Worm (Caenorhabditis elegans) whole organism, mixed stage, embryonic: ENCODE measurements around the gene str-227.

Source experiments
- M03D4.4 ChIP-seq: sonication (generic microtip); optimal IDR thresholded peaks from 2 replicates; lab custom pipeline; 2017; ENCODE audit warnings: mild to moderate bottlenecking, missing genetic modification characterization, missing compliant biosample characterization
- bed-3 ChIP-seq: fragments of 200-800 bp; sonication (Bioruptor generic); optimal IDR thresholded peaks from 3 replicates; lab custom pipeline; 2018; ENCODE audit warnings: mild to moderate bottlenecking, missing genetic modification characterization, moderate library complexity, missing compliant biosample characterization
- blmp-1 ChIP-seq: fragments of 150-350 bp; optimal IDR thresholded peaks from 2 replicates; lab custom pipeline; 2014; ENCODE audit warnings: missing biosample characterization, missing genetic modification characterization
- ceh-39 ChIP-seq: fragments of 150-350 bp; optimal IDR thresholded peaks from 2 replicates; lab custom pipeline; 2014; ENCODE audit warnings: missing biosample characterization, missing genetic modification characterization
- ces-1 ChIP-seq: fragments of 150-350 bp; optimal IDR thresholded peaks from 2 replicates; lab custom pipeline; 2014; ENCODE audit warnings: missing biosample characterization, missing genetic modification reagents, missing genetic modification characterization
- cnd-1 ChIP-seq: fragments of 200-800 bp; sonication (Bioruptor generic); optimal IDR thresholded peaks from 2 replicates; lab custom pipeline; 2018; ENCODE audit warnings: mild to moderate bottlenecking, missing genetic modification characterization, missing compliant biosample characterization
- drap-1 ChIP-seq: fragments of 200-800 bp; sonication (Bioruptor generic); optimal IDR thresholded peaks from 3 replicates; lab custom pipeline; 2018; ENCODE audit warnings: mild to moderate bottlenecking, missing genetic modification characterization, missing compliant biosample characterization
- elt-1 ChIP-seq: sonication (generic microtip); optimal IDR thresholded peaks from 2 replicates; lab custom pipeline; 2017; ENCODE audit warnings: missing genetic modification characterization, mild to moderate bottlenecking, missing compliant biosample characterization, antibody characterized with exemption, moderate library complexity, borderline replicate concordance; ENCODE audit not compliant: insufficient read depth
- ham-2 ChIP-seq: fragments of 200-800 bp; sonication (Bioruptor generic); optimal IDR thresholded peaks from 2 replicates; lab custom pipeline; 2018; ENCODE audit warnings: mild to moderate bottlenecking, missing genetic modification characterization, missing compliant biosample characterization
- hlh-1 ChIP-seq: fragments of 150-350 bp; optimal IDR thresholded peaks from 2 replicates; lab custom pipeline; 2014; ENCODE audit warnings: missing biosample characterization, missing genetic modification reagents, missing genetic modification characterization
- lin-32 ChIP-seq: fragments of 200-800 bp; sonication (Bioruptor generic); optimal IDR thresholded peaks from 2 replicates; lab custom pipeline; 2018; ENCODE audit warnings: mild to moderate bottlenecking, missing genetic modification characterization, missing compliant biosample characterization
- mab-5 ChIP-seq: fragments of 150-350 bp; optimal IDR thresholded peaks from 2 replicates; lab custom pipeline; 2014; ENCODE audit warnings: missing biosample characterization, missing genetic modification characterization
- mep-1 ChIP-seq: fragments of 150-350 bp; optimal IDR thresholded peaks from 2 replicates; lab custom pipeline; 2017; ENCODE audit warnings: missing biosample characterization, missing genetic modification reagents, missing genetic modification characterization, inconsistent platforms
- mls-2 ChIP-seq: sonication (generic microtip); optimal IDR thresholded peaks from 2 replicates; lab custom pipeline; 2016; ENCODE audit warnings: mild to moderate bottlenecking, missing genetic modification characterization, moderate library complexity, missing compliant biosample characterization
- nhr-12 ChIP-seq: fragments of 150-350 bp; optimal IDR thresholded peaks from 2 replicates; lab custom pipeline; 2014; ENCODE audit warnings: missing biosample characterization, missing genetic modification characterization
- nhr-2 ChIP-seq: fragments of 150-350 bp; optimal IDR thresholded peaks from 2 replicates; lab custom pipeline; 2014; ENCODE audit warnings: missing biosample characterization, missing genetic modification characterization
- nhr-237 ChIP-seq: fragments of 150-350 bp; optimal IDR thresholded peaks from 2 replicates; lab custom pipeline; 2014; ENCODE audit warnings: missing biosample characterization, missing genetic modification characterization
- nhr-28 ChIP-seq: fragments of 150-350 bp; optimal IDR thresholded peaks from 2 replicates; lab custom pipeline; 2014; ENCODE audit warnings: missing biosample characterization, missing genetic modification characterization
- nhr-76 ChIP-seq: sonication (generic microtip); optimal IDR thresholded peaks from 2 replicates; lab custom pipeline; 2017; ENCODE audit warnings: missing biosample characterization, missing genetic modification characterization
- pha-4 ChIP-seq: fragments of 150-350 bp; optimal IDR thresholded peaks from 2 replicates; lab custom pipeline; 2018; ENCODE audit warnings: missing biosample characterization, missing genetic modification reagents, missing genetic modification characterization
- sem-2 ChIP-seq: fragments of 200-800 bp; sonication (Bioruptor generic); optimal IDR thresholded peaks from 2 replicates; lab custom pipeline; 2018; ENCODE audit warnings: mild to moderate bottlenecking, missing genetic modification characterization, missing compliant biosample characterization
- snpc-4 ChIP-seq: fragments of 150-350 bp; optimal IDR thresholded peaks from 2 replicates; lab custom pipeline; 2014; ENCODE audit warnings: missing biosample characterization, missing genetic modification characterization
- sptf-1 ChIP-seq: sonication (generic microtip); optimal IDR thresholded peaks from 2 replicates; lab custom pipeline; 2017; ENCODE audit warnings: mild to moderate bottlenecking, missing genetic modification characterization, moderate library complexity, missing compliant biosample characterization
- tbx-8 ChIP-seq: fragments of 200-800 bp; sonication (Bioruptor generic); optimal IDR thresholded peaks from 2 replicates; lab custom pipeline; 2018; ENCODE audit warnings: mild to moderate bottlenecking, missing genetic modification characterization, moderate library complexity, missing compliant biosample characterization
- unc-120 ChIP-seq: sonication (generic microtip); optimal IDR thresholded peaks from 2 replicates; lab custom pipeline; 2017; ENCODE audit warnings: missing genetic modification characterization, missing compliant biosample characterization; ENCODE audit not compliant: poor library complexity, severe bottlenecking
- unc-39 ChIP-seq: fragments of 150-350 bp; optimal IDR thresholded peaks from 2 replicates; lab custom pipeline; 2014; ENCODE audit warnings: missing biosample characterization, missing genetic modification characterization
- unc-62 ChIP-seq: fragments of 150-350 bp; optimal IDR thresholded peaks from 2 replicates; lab custom pipeline; 2014; ENCODE audit warnings: missing biosample characterization, missing genetic modification reagents, missing genetic modification characterization
- zip-8 ChIP-seq: fragments of 150-350 bp; optimal IDR thresholded peaks from 2 replicates; lab custom pipeline; 2014; ENCODE audit warnings: missing biosample characterization, missing genetic modification characterization
- ztf-11 ChIP-seq: fragments of 150-350 bp; optimal IDR thresholded peaks from 2 replicates; lab custom pipeline; 2014; ENCODE audit warnings: missing biosample characterization, missing genetic modification characterization

str-227 gene

ce11 chrV:3477496-3477895, 40.5 kb upstream of the str-227 start, which contains the start of gene srbc-31:
srbc-31 (minus strand) TSS chrV:3477596.
- TF ChIP-seq mls-2 (tag; lab: Kevin White, UChicago) (no peak), unc-39 (tag; lab: Kevin White, UChicago) (no peak), unc-62 (GFP tag; lab: Kevin White, UChicago) (no peak), mab-5 (tag; lab: Kevin White, UChicago) (no peak), ham-2 (GFP tag; lab: Kevin White, UChicago) (no peak), elt-1 (tag; lab: Kevin White, UChicago) (no peak), zip-8 (tag; lab: Kevin White, UChicago) (no peak), bed-3 (GFP tag; lab: Kevin White, UChicago) (no peak), M03D4.4 (tag; lab: Kevin White, UChicago) (no peak), nhr-12 (no peak), nhr-2 (tag; lab: Kevin White, UChicago) (no peak)

- TF ChIP-seq nhr-76 (tag; lab: Kevin White, UChicago): no peak
- TF ChIP-seq elt-1 (tag; lab: Kevin White, UChicago): no peak
- no peak for TF ChIP-seq nhr-28 (tag; lab: Kevin White, UChicago)
- no peak for TF ChIP-seq snpc-4 (tag; lab: Kevin White, UChicago)
- no peak for TF ChIP-seq nhr-12
- no peak for TF ChIP-seq cnd-1 (tag; lab: Kevin White, UChicago)
- no peak for TF ChIP-seq lin-32 (GFP tag; lab: Kevin White, UChicago)
- TF ChIP-seq zip-8 (tag; lab: Kevin White, UChicago): no peak
- no peak for TF ChIP-seq sem-2 (GFP tag; lab: Kevin White, UChicago)
- no peak for TF ChIP-seq sptf-1 (tag; lab: Kevin White, UChicago)
- no peak for TF ChIP-seq ham-2 (GFP tag; lab: Kevin White, UChicago)
These were observed 37.6 kb upstream of the str-227 start, which contains the start of gene srbc-30 for ce11 chrV:3480346-3480745. srbc-30 (minus strand) TSS chrV:3480446.

- no peak for TF ChIP-seq lin-32 (GFP tag; lab: Kevin White, UChicago)
- TF ChIP-seq drap-1 (GFP tag; lab: Kevin White, UChicago): no peak
- TF ChIP-seq M03D4.4 (tag; lab: Kevin White, UChicago): no peak
- no peak for TF ChIP-seq unc-62 (GFP tag; lab: Kevin White, UChicago)
- TF ChIP-seq nhr-237 (tag; lab: Kevin White, UChicago): no peak
- TF ChIP-seq unc-39 (tag; lab: Kevin White, UChicago): no peak
- TF ChIP-seq ces-1 (GFP tag; lab: Kevin White, UChicago): no peak
- no peak for TF ChIP-seq unc-120 (tag; lab: Kevin White, UChicago)
- TF ChIP-seq mep-1 (tag; lab: Kevin White, UChicago): no peak
- TF ChIP-seq, all 35 proteins: peak for 0
These were observed 35.4 kb upstream of the str-227 start, which contains the start of gene lys-7 for ce11 chrV:3482550-3483002. lys-7 (minus strand) TSS chrV:3482600.

ce11 chrV:3484702-3485101, 33.3 kb upstream of the str-227 start, which contains the start of gene srbc-33:
srbc-33 (minus strand) TSS chrV:3484802.
- TF ChIP-seq nhr-237 (tag; lab: Kevin White, UChicago) (no peak), ztf-11 (tag; lab: Kevin White, UChicago) (no peak), tbx-8 (GFP tag; lab: Kevin White, UChicago) (no peak), nhr-12 (no peak), pha-4 (tag; lab: Kevin White, UChicago) (no peak), ces-1 (GFP tag; lab: Kevin White, UChicago) (no peak), unc-120 (tag; lab: Kevin White, UChicago) (no peak), hlh-1 (no peak), unc-62 (GFP tag; lab: Kevin White, UChicago) (no peak), sptf-1 (tag; lab: Kevin White, UChicago) (no peak), bed-3 (GFP tag; lab: Kevin White, UChicago) (no peak), snpc-4 (tag; lab: Kevin White, UChicago) (no peak), ceh-39 (tag; lab: Kevin White, UChicago) (no peak), cnd-1 (tag; lab: Kevin White, UChicago) (no peak), blmp-1 (tag; lab: Kevin White, UChicago) (no peak)

ce11 chrV:3486857-3487256, 31.1 kb upstream of the str-227 start, which contains the start of gene srbc-32:
srbc-32 (minus strand) TSS chrV:3486957.
- no peak for TF ChIP-seq tbx-8 (GFP tag; lab: Kevin White, UChicago)
